Fruit fly (Drosophila melanogaster): Measurements from ENCODE around the gene CG6254.

dm6 chr3R:10130091-10130490, 31.0 kb downstream of the CG6254 start:
- TF ChIP-seq CG7101 (tag; optimal IDR thresholded peaks at IDR 0.05): no peak
- TF ChIP-seq tj (GFP tag; optimal IDR thresholded peaks at IDR 0.05): no peak
- peak; percentile 21 for TF ChIP-seq CG14711 (tag; optimal IDR thresholded peaks at IDR 0.05)
- TF ChIP-seq kay (GFP tag; ENCODE audit: borderline replicate concordance): no peak
- TF ChIP-seq CG12768 (GFP tag; optimal IDR thresholded peaks at IDR 0.05): no peak
- TF ChIP-seq Hr96 (GFP tag; optimal IDR thresholded peaks at IDR 0.05): no peak
- TF ChIP-seq CG7045 (GFP tag; optimal IDR thresholded peaks at IDR 0.05): no peak
- peak; percentile 3 for TF ChIP-seq CG33017 (tag; optimal IDR thresholded peaks at IDR 0.05)
- TF ChIP-seq Clk (GFP tag; optimal IDR thresholded peaks at IDR 0.05): no peak
- no peak for TF ChIP-seq CG11617 (GFP tag; optimal IDR thresholded peaks at IDR 0.05)
- no peak for TF ChIP-seq CG1620 (GFP tag; optimal IDR thresholded peaks at IDR 0.05)
- TF ChIP-seq toe (GFP tag; optimal IDR thresholded peaks at IDR 0.05): no peak
- no peak for TF ChIP-seq ovo (GFP tag; optimal IDR thresholded peaks at IDR 0.05)
- peak; percentile 29 for TF ChIP-seq bab1 (GFP tag; optimal IDR thresholded peaks at IDR 0.05)

Measured in whole organism, adult.